Worm (Caenorhabditis elegans) whole organism, early embryonic: ENCODE results near the gene C32D5.14.

ENCODE experiments used
- B0310.2 ChIP-seq: sonication (generic microtip); optimal IDR thresholded peaks from 2 replicates; lab custom pipeline; 2016; ENCODE audit warnings: mild to moderate bottlenecking, missing genetic modification characterization, missing compliant biosample characterization
- F13C5.2 ChIP-seq: sonication (generic microtip); optimal IDR thresholded peaks from 2 replicates; lab custom pipeline; 2017; ENCODE audit warnings: mild to moderate bottlenecking, missing genetic modification characterization, inconsistent platforms, missing compliant biosample characterization
- aly-1 ChIP-seq: sonication (generic microtip); optimal IDR thresholded peaks from 2 replicates; lab custom pipeline; 2016; ENCODE audit warnings: missing genetic modification characterization, missing compliant biosample characterization
- ama-1 ChIP-seq: fragments of 150-350 bp; optimal IDR thresholded peaks from 2 replicates; lab custom pipeline; 2014
- ceh-13 ChIP-seq: fragments of 200-800 bp; sonication (Bioruptor generic); optimal IDR thresholded peaks from 2 replicates; lab custom pipeline; 2018; ENCODE audit warnings: mild to moderate bottlenecking, missing genetic modification characterization, missing compliant biosample characterization
- ceh-36 ChIP-seq: sonication (generic microtip); optimal IDR thresholded peaks from 2 replicates; lab custom pipeline; 2016; ENCODE audit warnings: missing genetic modification characterization, inconsistent platforms, missing compliant biosample characterization
- ets-7 ChIP-seq: sonication (generic microtip); optimal IDR thresholded peaks from 2 replicates; lab custom pipeline; 2016; ENCODE audit warnings: missing genotype, missing genetic modification characterization, missing compliant biosample characterization
- flt-1 ChIP-seq: fragments of 200-800 bp; sonication (Bioruptor generic); IDR thresholded peaks from 2 replicates; pipeline ENCODE4 v1.3.6; 2022; ENCODE audit warnings: missing genetic modification characterization, missing compliant biosample characterization
- hmbx-1 ChIP-seq: sonication (generic microtip); optimal IDR thresholded peaks from 2 replicates; lab custom pipeline; 2016; ENCODE audit warnings: mild to moderate bottlenecking, missing genetic modification characterization, missing compliant biosample characterization
- hmg-4 ChIP-seq: fragments of 200-800 bp; sonication (Bioruptor generic); optimal IDR thresholded peaks from 2 replicates; lab custom pipeline; 2018; ENCODE audit warnings: mild to moderate bottlenecking, missing genetic modification characterization, missing compliant biosample characterization
- hnd-1 ChIP-seq: sonication (generic microtip); optimal IDR thresholded peaks from 2 replicates; lab custom pipeline; 2016; ENCODE audit warnings: missing genetic modification characterization, missing compliant biosample characterization
- pes-1 ChIP-seq: fragments of 200-800 bp; sonication (Bioruptor generic); IDR thresholded peaks from 2 replicates; pipeline ENCODE4 v1.3.6; 2022; ENCODE audit warnings: missing genetic modification reagents, missing genetic modification characterization, missing compliant biosample characterization
- scrt-1 ChIP-seq: fragments of 200-800 bp; sonication (Bioruptor generic); IDR thresholded peaks from 2 replicates; pipeline ENCODE4 v1.3.6; 2022; ENCODE audit warnings: missing genetic modification characterization, missing compliant biosample characterization
- sea-1 ChIP-seq: fragments of 200-800 bp; sonication (Bioruptor generic); conservative IDR thresholded peaks from 2 replicates; pipeline ENCODE4 v1.3.6; 2022; ENCODE audit warnings: missing genetic modification characterization, missing compliant biosample characterization
- tbx-11 ChIP-seq: fragments of 200-800 bp; sonication (Bioruptor generic); IDR thresholded peaks from 2 replicates; pipeline ENCODE4 v1.3.6; 2022; ENCODE audit warnings: missing genetic modification characterization, missing compliant biosample characterization
- tbx-37 ChIP-seq: fragments of 200-800 bp; sonication (Bioruptor generic); conservative IDR thresholded peaks from 2 replicates; pipeline ENCODE4 v1.3.6; 2022; ENCODE audit warnings: missing genetic modification reagents, missing genetic modification characterization, missing compliant biosample characterization
- tra-4 ChIP-seq: sonication (generic microtip); optimal IDR thresholded peaks from 2 replicates; lab custom pipeline; 2017; ENCODE audit warnings: missing genetic modification characterization, missing compliant biosample characterization

The C32D5.14 gene

ce11 chrII:6324086-6324485 is 11.2 kb upstream of the C32D5.14 start, which contains the start of gene sma-6:
TSS of gene sma-6 (plus strand) at chrII:6324484.
- TF ChIP-seq hmbx-1 (tag; lab: Kevin White, UChicago), result no peak
- TF ChIP-seq ets-7 (tag; lab: Kevin White, UChicago), result no peak
- no peak for TF ChIP-seq ceh-36 (tag; lab: Kevin White, UChicago)
- TF ChIP-seq scrt-1, result no peak
- TF ChIP-seq tbx-11 (GFP tag; lab: Robert Waterston, UW), result no peak
- no peak for TF ChIP-seq pes-1
- TF ChIP-seq hmg-4 (GFP tag; lab: Kevin White, UChicago), result no peak
- no peak for TF ChIP-seq flt-1 (GFP tag; lab: Robert Waterston, UW)
- no peak for TF ChIP-seq F13C5.2 (tag; lab: Kevin White, UChicago)
- TF ChIP-seq sea-1 (GFP tag; lab: Robert Waterston, UW), result no peak
- TF ChIP-seq B0310.2 (tag; lab: Kevin White, UChicago), result no peak
- no peak for TF ChIP-seq tbx-37

ce11 chrII:6327317-6327716 is 8.0 kb upstream of the C32D5.14 start:
- TF ChIP-seq tra-4 (no peak), sea-1 (GFP tag; lab: Robert Waterston, UW) (no peak), aly-1 (tag; lab: Kevin White, UChicago) (no peak)

ce11 chrII:6328672-6329071 is 6.6 kb upstream of the C32D5.14 start:
- TF ChIP-seq hmg-4 (GFP tag; lab: Kevin White, UChicago) (no peak), flt-1 (GFP tag; lab: Robert Waterston, UW) (no peak), ceh-36 (tag; lab: Kevin White, UChicago) (no peak), F13C5.2 (tag; lab: Kevin White, UChicago) (no peak), aly-1 (tag; lab: Kevin White, UChicago) (no peak), pes-1 (no peak), hnd-1 (tag; lab: Kevin White, UChicago) (no peak), sea-1 (GFP tag; lab: Robert Waterston, UW) (no peak), scrt-1 (no peak), ceh-13 (no peak), tra-4 (no peak), tbx-11 (GFP tag; lab: Robert Waterston, UW) (no peak), ama-1 (lab: Kevin White, UChicago) (no peak), B0310.2 (tag; lab: Kevin White, UChicago) (no peak), tbx-37 (no peak), ets-7 (tag; lab: Kevin White, UChicago) (no peak), hmbx-1 (tag; lab: Kevin White, UChicago) (no peak)

DNA sequence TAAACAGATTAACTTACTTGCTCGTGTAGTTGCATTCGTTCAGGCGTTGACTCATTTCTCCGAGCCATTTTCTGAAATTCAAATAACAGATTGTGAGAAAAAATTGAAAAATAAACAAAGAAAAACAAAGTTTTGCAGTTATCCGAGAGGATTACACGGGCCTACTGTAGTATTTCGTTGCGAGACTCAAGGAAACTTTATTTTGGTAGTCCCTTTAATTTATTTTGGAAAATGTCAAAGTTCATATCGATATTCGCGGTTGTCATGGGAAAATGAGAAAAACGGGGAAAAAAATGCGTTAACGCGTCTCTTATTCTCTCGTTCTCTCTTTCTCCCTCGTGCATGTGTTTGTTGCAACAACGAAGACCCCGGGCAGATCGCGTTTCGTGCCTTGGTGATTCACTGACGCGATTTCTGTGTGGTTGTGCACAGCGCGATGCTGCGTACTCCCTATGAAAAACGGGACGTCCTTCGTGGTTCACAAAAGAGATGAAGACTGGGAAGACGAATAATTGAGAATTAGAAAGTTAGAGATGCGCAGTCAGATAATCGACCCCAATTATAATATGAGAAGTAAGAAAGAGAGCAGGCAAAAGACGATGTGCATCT is 4.0 kb upstream of the C32D5.14 start, which contains the start of gene set-4:
Gene set-4, minus strand, starts transcription at position 120 of the 609 bp plus-strand sequence.
- TF ChIP-seq ceh-36 (tag; lab: Kevin White, UChicago), result peak; percentile 31
- TF ChIP-seq tbx-37, result no peak
- no peak for TF ChIP-seq ets-7 (tag; lab: Kevin White, UChicago)
- TF ChIP-seq hnd-1 (tag; lab: Kevin White, UChicago), result no peak
- TF ChIP-seq aly-1 (tag; lab: Kevin White, UChicago), result no peak
- TF ChIP-seq ama-1 (lab: Kevin White, UChicago), result no peak
- TF ChIP-seq hmg-4 (GFP tag; lab: Kevin White, UChicago), result peak; percentile 82
- no peak for TF ChIP-seq scrt-1
- TF ChIP-seq ceh-13, result no peak
- no peak for TF ChIP-seq B0310.2 (tag; lab: Kevin White, UChicago)
- TF ChIP-seq sea-1 (GFP tag; lab: Robert Waterston, UW), result 0 out of 2 replicates have a peak, but pooled peaks have one; percentile 20
- no peak for TF ChIP-seq pes-1
- TF ChIP-seq F13C5.2 (tag; lab: Kevin White, UChicago), result peak; percentile 79
- no peak for TF ChIP-seq flt-1 (GFP tag; lab: Robert Waterston, UW)
- TF ChIP-seq tbx-11 (GFP tag; lab: Robert Waterston, UW), result no peak
- TF ChIP-seq tra-4, result no peak
- no peak for TF ChIP-seq hmbx-1 (tag; lab: Kevin White, UChicago)

DNA sequence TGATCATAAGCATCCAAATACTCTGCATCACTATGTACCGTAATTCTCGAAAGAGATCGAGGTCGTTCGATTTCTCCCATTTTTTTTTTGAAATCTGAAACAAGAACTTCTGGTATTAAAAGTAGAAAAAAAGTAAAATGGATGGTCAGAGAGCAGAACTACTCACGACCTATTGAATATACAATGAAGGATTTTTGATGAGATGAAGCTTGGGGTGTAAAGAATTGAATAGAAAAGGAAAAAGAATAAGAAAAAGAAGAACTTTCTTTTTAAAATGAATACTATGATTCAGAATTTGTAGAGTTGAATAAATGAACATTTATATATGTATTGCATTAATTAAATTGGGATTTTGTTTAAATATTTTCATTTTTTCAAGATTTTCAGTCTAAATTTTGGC is 1.4 kb upstream of the C32D5.14 start, which contains the start of gene ttc-39B:
Gene ttc-39B, minus strand, starts transcription at position 101 of the 400 bp plus-strand sequence.
- TF ChIP-seq hmbx-1 (tag; lab: Kevin White, UChicago) (no peak), sea-1 (GFP tag; lab: Robert Waterston, UW) (no peak), ceh-13 (no peak), hnd-1 (tag; lab: Kevin White, UChicago) (no peak), scrt-1 (no peak), flt-1 (GFP tag; lab: Robert Waterston, UW) (no peak), B0310.2 (tag; lab: Kevin White, UChicago) (no peak), tbx-11 (GFP tag; lab: Robert Waterston, UW) (no peak), ceh-36 (tag; lab: Kevin White, UChicago) (no peak), tra-4 (no peak), hmg-4 (GFP tag; lab: Kevin White, UChicago) (no peak), pes-1 (no peak), tbx-37 (no peak), aly-1 (tag; lab: Kevin White, UChicago) (no peak), ets-7 (tag; lab: Kevin White, UChicago) (no peak), F13C5.2 (tag; lab: Kevin White, UChicago) (no peak), ama-1 (lab: Kevin White, UChicago) (no peak)

ce11 chrII:6334745-6335260 is 485 bp upstream of the C32D5.14 start:
- TF ChIP-seq tra-4 (no peak), ama-1 (lab: Kevin White, UChicago) (no peak), aly-1 (tag; lab: Kevin White, UChicago) (no peak), B0310.2 (tag; lab: Kevin White, UChicago) (no peak), F13C5.2 (tag; lab: Kevin White, UChicago) (no peak), flt-1 (GFP tag; lab: Robert Waterston, UW) (no peak), hmbx-1 (tag; lab: Kevin White, UChicago) (no peak)

ce11 chrII:6339511-6339910 is 4.2 kb downstream of the C32D5.14 start:
- TF ChIP-seq sea-1 (GFP tag; lab: Robert Waterston, UW), result no peak
- no peak for TF ChIP-seq tbx-37
- no peak for TF ChIP-seq ceh-13
- no peak for TF ChIP-seq F13C5.2 (tag; lab: Kevin White, UChicago)
- TF ChIP-seq flt-1 (GFP tag; lab: Robert Waterston, UW), result no peak
- TF ChIP-seq pes-1, result no peak
- no peak for TF ChIP-seq B0310.2 (tag; lab: Kevin White, UChicago)
- TF ChIP-seq aly-1 (tag; lab: Kevin White, UChicago), result no peak
- no peak for TF ChIP-seq hnd-1 (tag; lab: Kevin White, UChicago)
- no peak for TF ChIP-seq tbx-11 (GFP tag; lab: Robert Waterston, UW)
- TF ChIP-seq ama-1 (lab: Kevin White, UChicago), result no peak
- no peak for TF ChIP-seq hmbx-1 (tag; lab: Kevin White, UChicago)
- TF ChIP-seq ets-7 (tag; lab: Kevin White, UChicago), result no peak
- no peak for TF ChIP-seq scrt-1
- no peak for TF ChIP-seq ceh-36 (tag; lab: Kevin White, UChicago)
- no peak for TF ChIP-seq hmg-4 (GFP tag; lab: Kevin White, UChicago)
